Worm (Caenorhabditis elegans): ENCODE measurements around the gene fut-4.

DNA sequence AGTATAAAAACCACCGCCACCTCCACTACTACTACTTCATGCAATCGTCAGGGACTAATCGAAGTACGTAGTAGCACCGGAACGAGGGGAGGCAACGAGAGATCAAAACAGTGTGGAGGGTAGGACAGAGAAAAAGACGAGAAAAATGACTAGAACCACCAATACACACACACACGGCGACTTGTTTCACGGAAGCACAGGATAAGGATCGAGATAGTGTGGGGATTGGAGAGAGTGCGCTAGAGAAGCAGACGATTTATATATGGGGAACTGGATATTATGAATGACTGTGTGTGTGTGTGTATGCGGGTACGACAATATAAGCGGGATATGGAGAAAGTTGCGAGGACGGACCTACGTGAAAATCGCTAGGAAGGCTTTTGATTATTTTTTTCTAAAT lies 32.5 kb upstream of the fut-4 start:
- TF ChIP-seq unc-130 (GFP tag; optimal IDR thresholded peaks at IDR 0.05), result no peak
- peak; percentile 14 for TF ChIP-seq aha-1 (tag)
- no peak for TF ChIP-seq arid-1 (GFP tag; conservative IDR thresholded peaks at IDR 0.05)
- TF ChIP-seq mep-1 (tag; optimal IDR thresholded peaks at IDR 0.05), result no peak
- no peak for TF ChIP-seq mes-2 (tag; optimal IDR thresholded peaks at IDR 0.05; ENCODE audit: poor library complexity, severe bottlenecking)
- TF ChIP-seq skn-1 (tag; optimal IDR thresholded peaks at IDR 0.05), result no peak
- TF ChIP-seq snpc-4 (tag; optimal IDR thresholded peaks at IDR 0.05), result no peak
